Fruit fly (Drosophila melanogaster): Measurements from ENCODE around the gene dia.

dm6 chr2L:20799991-20800897 lies 42.3 kb downstream of the dia start:
- no peak for TF ChIP-seq CG8478 (optimal IDR thresholded peaks at IDR 0.05)
- TF ChIP-seq EcR (GFP tag; optimal IDR thresholded peaks at IDR 0.05) = no peak
- no peak for TF ChIP-seq psq (optimal IDR thresholded peaks at IDR 0.05)

Data from whole organism.